Worm (Caenorhabditis elegans): Measurements from ENCODE around the gene srd-23.

- TF ChIP-seq F52B5.7 (tag; optimal IDR thresholded peaks at IDR 0.05) (no peak), B0019.2 (GFP tag; conservative IDR thresholded peaks at IDR 0.05) (no peak), lin-40 (tag; optimal IDR thresholded peaks at IDR 0.05) (no peak), dpl-1 (GFP tag; optimal IDR thresholded peaks at IDR 0.05) (no peak), lsl-1 (GFP tag; optimal IDR thresholded peaks at IDR 0.05) (no peak), bed-1 (GFP tag; IDR thresholded peaks at IDR 0.05) (no peak), Y56A3A.18 (GFP tag; IDR thresholded peaks at IDR 0.05) (no peak), K11D2.4 (GFP tag; IDR thresholded peaks at IDR 0.05) (no peak)
Observed at ce11 chrIV:15206649-15207048, 26.9 kb downstream of the srd-23 start.

Data from whole organism, young adult.